Fruit fly (Drosophila melanogaster): ENCODE data around the gene CG13308.

dm6 chr3L:8763794-8764193 lies 44.5 kb upstream of the CG13308 start:
- TF ChIP-seq Hr39 (GFP tag; optimal IDR thresholded peaks at IDR 0.05) = peak; percentile 73
- TF ChIP-seq CG7368 (GFP tag; optimal IDR thresholded peaks at IDR 0.05) = no peak
